Worm (Caenorhabditis elegans) whole organism, mixed stage, embryonic: ENCODE data around the gene ech-4.

Source experiments
- M03D4.4 ChIP-seq: sonication (generic microtip); optimal IDR thresholded peaks from 2 replicates; lab custom pipeline; 2017; ENCODE audit warnings: mild to moderate bottlenecking, missing genetic modification characterization, missing compliant biosample characterization
- blmp-1 ChIP-seq: fragments of 150-350 bp; optimal IDR thresholded peaks from 2 replicates; lab custom pipeline; 2014; ENCODE audit warnings: missing biosample characterization, missing genetic modification characterization
- ceh-43 ChIP-seq: fragments of 200-800 bp; sonication (Bioruptor generic); optimal IDR thresholded peaks from 2 replicates; lab custom pipeline; 2018; ENCODE audit warnings: mild to moderate bottlenecking, missing genetic modification characterization, moderate library complexity, missing compliant biosample characterization
- ceh-83 ChIP-seq: fragments of 200-800 bp; sonication (Bioruptor generic); optimal IDR thresholded peaks from 2 replicates; lab custom pipeline; 2018; ENCODE audit warnings: mild to moderate bottlenecking, missing genetic modification characterization, missing compliant biosample characterization
- ces-1 ChIP-seq: fragments of 150-350 bp; optimal IDR thresholded peaks from 2 replicates; lab custom pipeline; 2014; ENCODE audit warnings: missing biosample characterization, missing genetic modification reagents, missing genetic modification characterization
- cnd-1 ChIP-seq: fragments of 200-800 bp; sonication (Bioruptor generic); optimal IDR thresholded peaks from 2 replicates; lab custom pipeline; 2018; ENCODE audit warnings: mild to moderate bottlenecking, missing genetic modification characterization, missing compliant biosample characterization
- drap-1 ChIP-seq: fragments of 200-800 bp; sonication (Bioruptor generic); optimal IDR thresholded peaks from 3 replicates; lab custom pipeline; 2018; ENCODE audit warnings: mild to moderate bottlenecking, missing genetic modification characterization, missing compliant biosample characterization
- elt-3 ChIP-seq: fragments of 150-350 bp; optimal IDR thresholded peaks from 2 replicates; lab custom pipeline; 2014; ENCODE audit warnings: missing biosample characterization, missing genetic modification characterization
- flh-1 ChIP-seq: fragments of 200-800 bp; sonication (Bioruptor generic); optimal IDR thresholded peaks from 2 replicates; lab custom pipeline; 2018; ENCODE audit warnings: mild to moderate bottlenecking, missing genetic modification characterization, moderate library complexity, missing compliant biosample characterization
- ham-2 ChIP-seq: fragments of 200-800 bp; sonication (Bioruptor generic); optimal IDR thresholded peaks from 2 replicates; lab custom pipeline; 2018; ENCODE audit warnings: mild to moderate bottlenecking, missing genetic modification characterization, missing compliant biosample characterization
- hlh-1 ChIP-seq: fragments of 150-350 bp; optimal IDR thresholded peaks from 2 replicates; lab custom pipeline; 2014; ENCODE audit warnings: missing biosample characterization, missing genetic modification reagents, missing genetic modification characterization
- lin-13 ChIP-seq: fragments of 150-350 bp; optimal IDR thresholded peaks from 2 replicates; lab custom pipeline; 2014; ENCODE audit warnings: missing biosample characterization, missing genetic modification characterization
- lin-32 ChIP-seq: fragments of 200-800 bp; sonication (Bioruptor generic); optimal IDR thresholded peaks from 2 replicates; lab custom pipeline; 2018; ENCODE audit warnings: mild to moderate bottlenecking, missing genetic modification characterization, missing compliant biosample characterization
- lsy-2 ChIP-seq: fragments of 150-350 bp; optimal IDR thresholded peaks from 2 replicates; lab custom pipeline; 2014; ENCODE audit warnings: missing biosample characterization, missing genetic modification characterization
- mep-1 ChIP-seq: fragments of 150-350 bp; optimal IDR thresholded peaks from 2 replicates; lab custom pipeline; 2017; ENCODE audit warnings: missing biosample characterization, missing genetic modification reagents, missing genetic modification characterization, inconsistent platforms
- mls-2 ChIP-seq: sonication (generic microtip); optimal IDR thresholded peaks from 2 replicates; lab custom pipeline; 2016; ENCODE audit warnings: mild to moderate bottlenecking, missing genetic modification characterization, moderate library complexity, missing compliant biosample characterization
- nhr-12 ChIP-seq: fragments of 150-350 bp; optimal IDR thresholded peaks from 2 replicates; lab custom pipeline; 2014; ENCODE audit warnings: missing biosample characterization, missing genetic modification characterization
- nhr-2 ChIP-seq: fragments of 150-350 bp; optimal IDR thresholded peaks from 2 replicates; lab custom pipeline; 2014; ENCODE audit warnings: missing biosample characterization, missing genetic modification characterization
- nhr-237 ChIP-seq: fragments of 150-350 bp; optimal IDR thresholded peaks from 2 replicates; lab custom pipeline; 2014; ENCODE audit warnings: missing biosample characterization, missing genetic modification characterization
- nhr-28 ChIP-seq: fragments of 150-350 bp; optimal IDR thresholded peaks from 2 replicates; lab custom pipeline; 2014; ENCODE audit warnings: missing biosample characterization, missing genetic modification characterization
- nhr-76 ChIP-seq: sonication (generic microtip); optimal IDR thresholded peaks from 2 replicates; lab custom pipeline; 2017; ENCODE audit warnings: missing biosample characterization, missing genetic modification characterization
- pha-4 ChIP-seq: fragments of 150-350 bp; optimal IDR thresholded peaks from 2 replicates; lab custom pipeline; 2018; ENCODE audit warnings: missing biosample characterization, missing genetic modification reagents, missing genetic modification characterization
- sem-2 ChIP-seq: fragments of 200-800 bp; sonication (Bioruptor generic); optimal IDR thresholded peaks from 2 replicates; lab custom pipeline; 2018; ENCODE audit warnings: mild to moderate bottlenecking, missing genetic modification characterization, missing compliant biosample characterization
- snpc-4 ChIP-seq: fragments of 150-350 bp; optimal IDR thresholded peaks from 2 replicates; lab custom pipeline; 2014; ENCODE audit warnings: missing biosample characterization, missing genetic modification characterization
- sptf-1 ChIP-seq: sonication (generic microtip); optimal IDR thresholded peaks from 2 replicates; lab custom pipeline; 2017; ENCODE audit warnings: mild to moderate bottlenecking, missing genetic modification characterization, moderate library complexity, missing compliant biosample characterization
- unc-120 ChIP-seq: sonication (generic microtip); optimal IDR thresholded peaks from 2 replicates; lab custom pipeline; 2017; ENCODE audit warnings: missing genetic modification characterization, missing compliant biosample characterization; ENCODE audit not compliant: poor library complexity, severe bottlenecking
- unc-39 ChIP-seq: fragments of 150-350 bp; optimal IDR thresholded peaks from 2 replicates; lab custom pipeline; 2014; ENCODE audit warnings: missing biosample characterization, missing genetic modification characterization
- unc-62 ChIP-seq: fragments of 150-350 bp; optimal IDR thresholded peaks from 2 replicates; lab custom pipeline; 2014; ENCODE audit warnings: missing biosample characterization, missing genetic modification reagents, missing genetic modification characterization
- zip-8 ChIP-seq: fragments of 150-350 bp; optimal IDR thresholded peaks from 2 replicates; lab custom pipeline; 2014; ENCODE audit warnings: missing biosample characterization, missing genetic modification characterization
- ztf-11 ChIP-seq: fragments of 150-350 bp; optimal IDR thresholded peaks from 2 replicates; lab custom pipeline; 2014; ENCODE audit warnings: missing biosample characterization, missing genetic modification characterization

Gene ech-4

DNA sequence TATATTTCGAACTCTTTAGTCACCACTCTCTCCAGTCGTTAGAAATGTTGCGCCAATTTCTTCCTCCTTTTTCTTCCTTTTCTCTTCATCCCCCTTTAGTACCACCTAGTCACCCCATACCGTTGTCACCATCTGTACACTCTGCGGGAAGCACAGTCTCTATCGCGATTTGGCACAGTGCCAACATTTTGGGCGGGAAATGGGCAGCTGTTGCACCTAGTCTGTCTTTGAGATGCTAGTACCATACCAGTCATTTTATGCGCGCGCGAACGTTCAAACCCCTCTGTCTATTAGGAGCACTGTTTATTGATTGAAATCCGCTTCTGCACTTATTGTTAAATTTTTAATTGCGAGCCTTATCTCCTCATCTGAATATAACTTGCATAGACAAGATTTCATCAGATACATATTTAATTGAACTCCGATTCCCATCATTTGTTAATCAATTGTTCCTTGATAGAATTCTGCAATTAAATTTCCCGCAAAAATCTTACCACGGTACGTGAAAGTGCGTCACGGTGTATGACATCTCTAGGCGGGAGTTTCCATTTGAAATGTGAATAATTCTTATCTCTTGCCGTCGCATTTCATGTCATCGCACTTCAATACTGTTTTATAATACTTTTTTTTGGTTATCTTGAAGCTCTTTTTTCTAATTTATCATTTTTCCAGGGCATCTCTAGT, 35.9 kb upstream of the ech-4 start, which contains the start of gene cdl-1 (continued):
- TF ChIP-seq lin-13 (tag; lab: Kevin White, UChicago) = no peak
- TF ChIP-seq cnd-1 (tag; lab: Kevin White, UChicago) = peak; percentile 69
- TF ChIP-seq ham-2 (GFP tag; lab: Kevin White, UChicago) = no peak
- peak; percentile 70 for TF ChIP-seq lin-32 (GFP tag; lab: Kevin White, UChicago)
- no peak for TF ChIP-seq ceh-83 (GFP tag; lab: Kevin White, UChicago)

DNA sequence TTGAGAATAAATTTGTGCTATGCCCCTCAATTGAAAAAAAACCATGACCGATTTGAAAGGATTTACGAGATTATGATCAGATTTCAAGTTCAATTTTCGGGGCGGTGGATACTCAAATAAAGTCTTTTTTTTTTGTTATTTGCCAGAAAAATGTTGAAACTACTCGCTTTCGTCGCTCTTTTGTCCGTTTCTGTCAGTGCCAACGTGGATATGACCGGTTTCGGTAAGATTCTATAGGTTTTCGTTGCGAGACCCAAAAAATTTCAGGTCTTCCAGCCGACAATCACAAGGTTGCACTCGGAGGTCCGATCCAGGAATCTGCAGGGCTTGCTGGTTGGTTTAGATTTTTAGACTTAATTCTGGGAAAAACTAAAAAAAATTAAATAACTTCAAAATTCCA, 33.6 kb upstream of the ech-4 start, which contains the start of gene tag-209:
Gene tag-209, plus strand, starts transcription at position 73 of the 400 bp plus-strand sequence.
- TF ChIP-seq flh-1 (GFP tag; lab: Kevin White, UChicago) (no peak), lsy-2 (tag; lab: Kevin White, UChicago) (no peak), lin-13 (tag; lab: Kevin White, UChicago) (no peak), unc-39 (tag; lab: Kevin White, UChicago) (no peak), M03D4.4 (tag; lab: Kevin White, UChicago) (no peak), mep-1 (tag; lab: Kevin White, UChicago) (no peak), sem-2 (no peak), mls-2 (tag; lab: Kevin White, UChicago) (no peak), zip-8 (tag; lab: Kevin White, UChicago) (no peak), snpc-4 (tag; lab: Kevin White, UChicago) (no peak), nhr-28 (tag; lab: Kevin White, UChicago) (no peak)

DNA sequence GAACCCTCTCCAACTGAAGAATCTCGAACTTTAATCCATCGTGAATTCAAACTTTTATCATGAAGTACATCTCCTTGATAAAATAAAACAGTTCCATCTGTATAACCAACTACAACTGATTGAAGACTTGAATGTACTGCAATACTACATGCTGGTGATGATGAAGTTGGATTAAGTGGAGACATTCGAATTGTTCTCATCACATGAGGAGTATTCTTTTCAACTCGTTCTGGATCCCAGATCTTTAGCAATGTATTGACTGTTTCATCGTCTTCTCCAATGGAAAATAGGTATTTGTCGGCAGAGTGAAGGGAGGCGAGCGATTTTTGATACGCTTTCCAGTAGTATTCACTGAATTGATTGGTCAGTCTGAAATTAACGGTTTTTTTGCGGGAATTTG, 28.2 kb upstream of the ech-4 start:
- TF ChIP-seq ceh-43 = no peak
- TF ChIP-seq snpc-4 (tag; lab: Kevin White, UChicago) = no peak
- TF ChIP-seq, all 35 proteins: peak for 0

DNA sequence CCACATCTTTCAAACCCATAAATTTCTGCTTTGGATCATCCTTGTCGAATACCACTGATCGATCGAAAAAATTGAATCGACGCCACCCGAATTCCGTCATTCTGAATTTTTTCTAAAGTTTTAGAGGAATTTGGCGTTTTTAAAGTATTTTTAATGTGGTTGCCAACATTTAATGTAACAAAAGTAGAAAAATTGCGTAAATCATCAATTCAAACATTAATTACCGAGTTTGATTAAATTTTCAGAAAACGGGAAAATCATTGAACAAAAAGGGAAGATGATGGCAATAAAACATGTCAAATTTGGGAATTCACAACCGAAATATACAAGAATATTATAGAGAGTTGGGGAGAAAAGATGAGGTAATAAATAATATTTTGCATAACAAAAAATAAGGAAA, 27.4 kb upstream of the ech-4 start, which contains the start of gene vps-11:
Gene vps-11, minus strand, starts transcription at position 101 of the 400 bp plus-strand sequence.
- TF ChIP-seq nhr-237 (tag; lab: Kevin White, UChicago) (no peak), sptf-1 (tag; lab: Kevin White, UChicago) (no peak), ceh-43 (no peak), unc-120 (tag; lab: Kevin White, UChicago) (no peak), unc-62 (GFP tag; lab: Kevin White, UChicago) (no peak), ztf-11 (no peak), zip-8 (tag; lab: Kevin White, UChicago) (no peak), ces-1 (no peak), mep-1 (tag; lab: Kevin White, UChicago) (no peak), ceh-83 (GFP tag; lab: Kevin White, UChicago) (no peak), hlh-1 (tag; lab: Kevin White, UChicago) (no peak), lin-32 (GFP tag; lab: Kevin White, UChicago) (no peak), nhr-2 (tag; lab: Kevin White, UChicago) (no peak), snpc-4 (tag; lab: Kevin White, UChicago) (no peak), flh-1 (GFP tag; lab: Kevin White, UChicago) (no peak), nhr-12 (no peak), mls-2 (tag; lab: Kevin White, UChicago) (no peak), nhr-76 (tag; lab: Kevin White, UChicago) (no peak), elt-3 (tag; lab: Kevin White, UChicago) (no peak), pha-4 (tag; lab: Kevin White, UChicago) (no peak)
- TF ChIP-seq, all 35 proteins: peak for 0

DNA sequence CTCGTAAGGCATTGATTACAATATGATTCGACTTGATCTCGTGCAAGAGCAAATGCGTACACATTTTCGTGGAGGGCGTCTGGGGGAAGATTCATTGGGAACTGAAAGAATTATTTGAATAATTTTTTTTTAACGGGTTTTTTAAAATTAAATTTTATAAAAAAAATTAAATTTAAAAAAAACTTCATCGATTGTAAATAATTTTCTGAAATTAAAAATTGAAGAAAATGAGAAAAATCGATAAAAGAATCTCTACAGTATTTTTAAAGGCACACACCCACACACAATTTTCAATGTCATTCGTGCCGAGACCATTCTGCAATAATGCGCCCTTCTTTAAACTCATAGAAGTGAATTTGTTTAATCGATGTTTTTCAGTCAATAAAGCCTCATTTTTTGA, 24.6 kb upstream of the ech-4 start, which contains the start of gene set-14:
Gene set-14, minus strand, starts transcription at position 101 of the 400 bp plus-strand sequence.
- TF ChIP-seq nhr-237 (tag; lab: Kevin White, UChicago) = no peak
- TF ChIP-seq nhr-28 (tag; lab: Kevin White, UChicago) = no peak
- TF ChIP-seq drap-1 = no peak
- no peak for TF ChIP-seq nhr-76 (tag; lab: Kevin White, UChicago)
- no peak for TF ChIP-seq lsy-2 (tag; lab: Kevin White, UChicago)
- no peak for TF ChIP-seq M03D4.4 (tag; lab: Kevin White, UChicago)
- TF ChIP-seq flh-1 (GFP tag; lab: Kevin White, UChicago) = no peak
- no peak for TF ChIP-seq ceh-43
- no peak for TF ChIP-seq blmp-1 (tag; lab: Kevin White, UChicago)
- no peak for TF ChIP-seq unc-120 (tag; lab: Kevin White, UChicago)
